Worm (Caenorhabditis elegans) whole organism, young adult: ENCODE results near the gene T08B6.1.

Experiments used
- B0035.1 ChIP-seq: sonication (generic microtip); optimal IDR thresholded peaks from 2 replicates; lab custom pipeline; 2016; ENCODE audit warnings: missing genetic modification characterization, mild to moderate bottlenecking, missing compliant biosample characterization, missing genotype, missing genetic modification reagents
- C17E4.6 ChIP-seq: fragments of 200-800 bp; sonication (Bioruptor generic); IDR thresholded peaks from 2 replicates; pipeline ENCODE4 v1.3.6; 2022; ENCODE audit warnings: missing genetic modification reagents, missing genetic modification characterization, missing compliant biosample characterization
- F37B4.10 ChIP-seq: fragments of 200-800 bp; sonication (Bioruptor generic); IDR thresholded peaks from 2 replicates; pipeline ENCODE4 v1.3.6; 2022; ENCODE audit warnings: missing genetic modification characterization, missing compliant biosample characterization
- F49E8.2 ChIP-seq: sonication (generic microtip); optimal IDR thresholded peaks from 3 replicates; lab custom pipeline; 2017; ENCODE audit warnings: missing genetic modification characterization, mild to moderate bottlenecking, missing compliant biosample characterization, antibody characterized with exemption, moderate library complexity; ENCODE audit not compliant: insufficient read depth
- F52B5.7 ChIP-seq: sonication (generic microtip); optimal IDR thresholded peaks from 2 replicates; lab custom pipeline; 2016; ENCODE audit warnings: mild to moderate bottlenecking, missing genetic modification characterization, missing compliant biosample characterization
- F55B11.4 ChIP-seq: sonication (generic microtip); optimal IDR thresholded peaks from 2 replicates; lab custom pipeline; 2016; ENCODE audit warnings: missing compliant biosample characterization, missing genetic modification characterization, borderline replicate concordance; ENCODE audit not compliant: insufficient read depth
- F57A8.1 ChIP-seq: fragments of 200-800 bp; sonication (Bioruptor generic); optimal IDR thresholded peaks from 2 replicates; lab custom pipeline; 2018; ENCODE audit warnings: mild to moderate bottlenecking, missing genetic modification characterization, moderate library complexity, missing compliant biosample characterization
- K11D2.4 ChIP-seq: fragments of 200-800 bp; sonication (Bioruptor generic); IDR thresholded peaks from 2 replicates; pipeline ENCODE4 v1.3.6; 2022; ENCODE audit warnings: missing genetic modification reagents, missing genetic modification characterization, missing compliant biosample characterization
- K12H6.12 ChIP-seq: fragments of 200-800 bp; sonication (Bioruptor generic); optimal IDR thresholded peaks from 2 replicates; lab custom pipeline; 2018; ENCODE audit warnings: mild to moderate bottlenecking, missing genetic modification characterization, missing compliant biosample characterization
- T07F8.4 ChIP-seq: sonication (generic microtip); optimal IDR thresholded peaks from 2 replicates; lab custom pipeline; 2016; ENCODE audit warnings: mild to moderate bottlenecking, missing genetic modification characterization, moderate library complexity, missing compliant biosample characterization
- Y67H2A.10 ChIP-seq: fragments of 200-800 bp; sonication (Bioruptor generic); conservative IDR thresholded peaks from 2 replicates; pipeline ENCODE4 v1.3.6; 2022; ENCODE audit warnings: missing genetic modification reagents, missing genetic modification characterization, missing compliant biosample characterization
- Y79H2A.3 ChIP-seq: fragments of 200-800 bp; sonication (Bioruptor generic); conservative IDR thresholded peaks from 2 replicates; pipeline ENCODE4 v1.3.6; 2022; ENCODE audit warnings: missing genetic modification reagents, missing genetic modification characterization, missing compliant biosample characterization
- ZK185.1 ChIP-seq: sonication (generic microtip); optimal IDR thresholded peaks from 2 replicates; lab custom pipeline; 2016; ENCODE audit warnings: mild to moderate bottlenecking, missing genetic modification characterization, missing compliant biosample characterization; ENCODE audit not compliant: poor library complexity, severe bottlenecking
- ama-1 ChIP-seq, 3 experiments: fragments of 150-350 bp in 1 of 3; sonication (generic microtip) in 2 of 3; optimal IDR thresholded peaks; 2 replicates each; lab custom pipeline; 2014 to 2018; ENCODE audit warnings: missing biosample characterization in 2 of 3, missing genetic modification characterization in 2 of 3, missing genetic modification reagents in 2 of 3
- aptf-2 ChIP-seq: fragments of 200-800 bp; sonication (Bioruptor generic); conservative IDR thresholded peaks from 2 replicates; pipeline ENCODE4 v1.3.6; 2022; ENCODE audit warnings: missing genetic modification reagents, missing genetic modification characterization, missing compliant biosample characterization
- aptf-3 ChIP-seq: fragments of 200-800 bp; sonication (Bioruptor generic); IDR thresholded peaks from 2 replicates; pipeline ENCODE4 v1.3.6; 2022; ENCODE audit warnings: missing genetic modification characterization, missing compliant biosample characterization
- atf-7 ChIP-seq: sonication (generic microtip); optimal IDR thresholded peaks from 2 replicates; lab custom pipeline; 2017; ENCODE audit warnings: mild to moderate bottlenecking, missing genetic modification characterization, missing compliant biosample characterization
- bed-1 ChIP-seq: fragments of 200-800 bp; sonication (Bioruptor generic); IDR thresholded peaks from 2 replicates; pipeline ENCODE4 v1.3.6; 2022; ENCODE audit warnings: missing genetic modification reagents, missing genetic modification characterization, missing compliant biosample characterization
- bed-2 ChIP-seq: fragments of 200-800 bp; sonication (Bioruptor generic); IDR thresholded peaks from 2 replicates; pipeline ENCODE4 v1.3.6; 2022; ENCODE audit warnings: missing genetic modification reagents, missing genetic modification characterization, missing compliant biosample characterization
- ccch-3 ChIP-seq: fragments of 200-800 bp; sonication (Bioruptor generic); optimal IDR thresholded peaks from 2 replicates; lab custom pipeline; 2018; ENCODE audit warnings: mild to moderate bottlenecking, missing genetic modification characterization, missing compliant biosample characterization
- ceh-79 ChIP-seq: sonication (generic microtip); optimal IDR thresholded peaks from 2 replicates; lab custom pipeline; 2017; ENCODE audit warnings: mild to moderate bottlenecking, missing genetic modification characterization, missing compliant biosample characterization
- dox-1 ChIP-seq: fragments of 200-800 bp; sonication (Bioruptor generic); IDR thresholded peaks from 2 replicates; pipeline ENCODE4 v1.3.6; 2022; ENCODE audit warnings: missing genetic modification reagents, missing genetic modification characterization, missing compliant biosample characterization
- dpl-1 ChIP-seq: fragments of 150-350 bp; optimal IDR thresholded peaks from 2 replicates; lab custom pipeline; 2014; ENCODE audit warnings: missing biosample characterization, missing genetic modification reagents, missing genetic modification characterization
- egl-18 ChIP-seq: fragments of 200-800 bp; sonication (Bioruptor generic); IDR thresholded peaks from 2 replicates; pipeline ENCODE4 v1.3.6; 2022; ENCODE audit warnings: missing genetic modification reagents, missing genetic modification characterization, missing compliant biosample characterization
- ekl-4 ChIP-seq: fragments of 200-800 bp; sonication (Bioruptor generic); IDR thresholded peaks from 2 replicates; pipeline ENCODE4 v1.3.6; 2022; ENCODE audit warnings: missing genetic modification reagents, missing genetic modification characterization, missing compliant biosample characterization
- ets-4 ChIP-seq: fragments of 200-800 bp; sonication (Bioruptor generic); optimal IDR thresholded peaks from 2 replicates; lab custom pipeline; 2018; ENCODE audit warnings: mild to moderate bottlenecking, missing genetic modification characterization, missing compliant biosample characterization
- fkh-3 ChIP-seq: sonication (generic microtip); optimal IDR thresholded peaks from 2 replicates; lab custom pipeline; 2016; ENCODE audit warnings: mild to moderate bottlenecking, missing genetic modification characterization, missing compliant biosample characterization
- gei-17 ChIP-seq: fragments of 200-800 bp; sonication (Bioruptor generic); optimal IDR thresholded peaks from 2 replicates; lab custom pipeline; 2018; ENCODE audit warnings: mild to moderate bottlenecking, missing genetic modification characterization, missing compliant biosample characterization
- him-1 ChIP-seq: sonication (generic microtip); optimal IDR thresholded peaks from 2 replicates; lab custom pipeline; 2016; ENCODE audit warnings: missing genotype, missing genetic modification reagents, missing genetic modification characterization, missing compliant biosample characterization
- hlh-12 ChIP-seq: sonication (generic microtip); optimal IDR thresholded peaks from 2 replicates; lab custom pipeline; 2016; ENCODE audit warnings: missing genetic modification characterization, missing compliant biosample characterization
- hmg-1.2 ChIP-seq: fragments of 200-800 bp; sonication (Bioruptor generic); IDR thresholded peaks from 2 replicates; pipeline ENCODE4 v1.3.6; 2022; ENCODE audit warnings: missing genetic modification reagents, missing genetic modification characterization, missing compliant biosample characterization
- hmg-20 ChIP-seq: fragments of 200-800 bp; sonication (Bioruptor generic); IDR thresholded peaks from 2 replicates; pipeline ENCODE4 v1.3.6; 2022; ENCODE audit warnings: missing genetic modification reagents, missing genetic modification characterization, missing compliant biosample characterization
- hrde-1 ChIP-seq: sonication (generic microtip); optimal IDR thresholded peaks from 2 replicates; lab custom pipeline; 2016; ENCODE audit warnings: missing genetic modification characterization, mild to moderate bottlenecking, missing compliant biosample characterization, moderate library complexity, missing genotype, missing genetic modification reagents, borderline replicate concordance
- let-607 ChIP-seq, 2 experiments: fragments of 200-800 bp in 1 of 2; sonication (Bioruptor generic) in 1 of 2; sonication (generic microtip) in 1 of 2; optimal IDR thresholded peaks; 2 replicates each; lab custom pipeline; 2016 to 2018; ENCODE audit warnings: mild to moderate bottlenecking in 2 of 2, missing compliant biosample characterization in 2 of 2, missing genetic modification characterization in 2 of 2, moderate library complexity in 2 of 2, missing genotype in 1 of 2
- lin-26 ChIP-seq: fragments of 200-800 bp; sonication (Bioruptor generic); IDR thresholded peaks from 2 replicates; pipeline ENCODE4 v1.3.6; 2022; ENCODE audit warnings: missing genetic modification reagents, missing genetic modification characterization, missing compliant biosample characterization
- lin-54 ChIP-seq: fragments of 200-800 bp; sonication (Bioruptor generic); optimal IDR thresholded peaks from 2 replicates; lab custom pipeline; 2018; ENCODE audit warnings: mild to moderate bottlenecking, missing genetic modification characterization, missing compliant biosample characterization
- lsy-27 ChIP-seq: sonication (generic microtip); optimal IDR thresholded peaks from 2 replicates; lab custom pipeline; 2017; ENCODE audit warnings: missing genetic modification characterization, mild to moderate bottlenecking, missing compliant biosample characterization, antibody characterized with exemption, missing genotype, borderline replicate concordance; ENCODE audit not compliant: insufficient read depth
- mel-28 ChIP-seq: sonication (generic microtip); optimal IDR thresholded peaks from 2 replicates; lab custom pipeline; 2016; ENCODE audit warnings: borderline replicate concordance, mild to moderate bottlenecking, missing genetic modification characterization, missing compliant biosample characterization
- mes-4 ChIP-seq: sonication (generic microtip); optimal IDR thresholded peaks from 2 replicates; lab custom pipeline; 2016; ENCODE audit warnings: missing genotype, missing genetic modification characterization, missing compliant biosample characterization
- mxl-1 ChIP-seq: sonication (generic microtip); optimal IDR thresholded peaks from 2 replicates; lab custom pipeline; 2016; ENCODE audit warnings: missing genetic modification characterization, missing compliant biosample characterization
- nfya-1 ChIP-seq: sonication (generic microtip); optimal IDR thresholded peaks from 2 replicates; lab custom pipeline; 2017; ENCODE audit warnings: antibody characterized with exemption, missing compliant biosample characterization, missing genetic modification characterization, borderline replicate concordance; ENCODE audit not compliant: insufficient read depth
- pbrm-1 ChIP-seq: fragments of 200-800 bp; sonication (Bioruptor generic); IDR thresholded peaks from 2 replicates; pipeline ENCODE4 v1.3.6; 2022; ENCODE audit warnings: missing genetic modification reagents, missing genetic modification characterization, missing compliant biosample characterization
- somi-1 ChIP-seq: fragments of 200-800 bp; sonication (Bioruptor generic); optimal IDR thresholded peaks from 2 replicates; lab custom pipeline; 2018; ENCODE audit warnings: mild to moderate bottlenecking, missing genetic modification characterization, missing compliant biosample characterization
- tlf-1 ChIP-seq: fragments of 200-800 bp; sonication (Bioruptor generic); optimal IDR thresholded peaks from 2 replicates; lab custom pipeline; 2018; ENCODE audit warnings: mild to moderate bottlenecking, missing genetic modification characterization, missing compliant biosample characterization
- unc-130 ChIP-seq: sonication (generic microtip); optimal IDR thresholded peaks from 2 replicates; lab custom pipeline; 2016; ENCODE audit warnings: missing genetic modification reagents, missing genetic modification characterization, missing compliant biosample characterization
- ztf-18 ChIP-seq: sonication (generic microtip); optimal IDR thresholded peaks from 2 replicates; lab custom pipeline; 2016; ENCODE audit warnings: missing genotype, mild to moderate bottlenecking, missing genetic modification characterization, missing compliant biosample characterization
- ztf-25 ChIP-seq: fragments of 200-800 bp; sonication (Bioruptor generic); IDR thresholded peaks from 2 replicates; pipeline ENCODE4 v1.3.6; 2022; ENCODE audit warnings: missing genetic modification reagents, missing genetic modification characterization, missing compliant biosample characterization

Gene T08B6.1

ce11 chrIV:4930754-4931322 lies 43.7 kb upstream of the T08B6.1 start (continued):
- TF ChIP-seq lin-26 (GFP tag; lab: Robert Waterston, UW) (peak; percentile 91), nfya-1 (tag; lab: Kevin White, UChicago) (no peak), K12H6.12 (tag; lab: Kevin White, UChicago) (no peak), ama-1 (optimal IDR thresholded peaks at IDR 0.05; lab: Kevin White, UChicago) (no peak), ama-1 (GFP tag; optimal IDR thresholded peaks at IDR 0.05; lab: Kevin White, UChicago) (no peak), ets-4 (GFP tag; lab: Kevin White, UChicago) (no peak), him-1 (tag; lab: Kevin White, UChicago) (peak; percentile 37), T07F8.4 (peak; percentile 45), bed-2 (GFP tag; lab: Robert Waterston, UW) (no peak), ztf-18 (tag; lab: Kevin White, UChicago) (peak; percentile 69), fkh-3 (tag; lab: Kevin White, UChicago) (peak; percentile 45), let-607 (tag; optimal IDR thresholded peaks at IDR 0.05; lab: Kevin White, UChicago) (peak in 1 of 2 experiments; percentile 39), somi-1 (no peak), aptf-3 (GFP tag; lab: Robert Waterston, UW) (0 out of 2 replicates have a peak, but pooled peaks have one; percentile 57), mel-28 (tag; lab: Kevin White, UChicago) (no peak), egl-18 (GFP tag; lab: Robert Waterston, UW) (no peak), Y79H2A.3 (GFP tag; lab: Robert Waterston, UW) (no peak), ZK185.1 (tag; lab: Kevin White, UChicago) (peak; percentile 19), hmg-1.2 (GFP tag; lab: Robert Waterston, UW) (peak; percentile 80), lsy-27 (tag; lab: Kevin White, UChicago) (no peak), dox-1 (GFP tag; lab: Robert Waterston, UW) (no peak; the same call in 1 of the 2 replicates), bed-1 (GFP tag; lab: Robert Waterston, UW) (no peak), unc-130 (GFP tag; lab: Kevin White, UChicago) (no peak), ztf-25 (0 out of 2 replicates have a peak, but pooled peaks have one; percentile 54), lin-54 (GFP tag; lab: Kevin White, UChicago) (no peak), mes-4 (tag; lab: Kevin White, UChicago) (peak; percentile 47), F37B4.10 (GFP tag; lab: Robert Waterston, UW) (no peak), mxl-1 (tag; lab: Kevin White, UChicago) (peak; percentile 30), Y67H2A.10 (GFP tag; lab: Robert Waterston, UW) (no peak), F49E8.2 (tag; lab: Kevin White, UChicago) (peak; percentile 71), tlf-1 (GFP tag; lab: Kevin White, UChicago) (peak; percentile 11), F55B11.4 (tag; lab: Kevin White, UChicago) (no peak), ceh-79 (tag; lab: Kevin White, UChicago) (no peak), gei-17 (no peak), ekl-4 (GFP tag; lab: Robert Waterston, UW) (no peak; the same call in 1 of the 2 replicates), F52B5.7 (no peak), F57A8.1 (GFP tag; lab: Kevin White, UChicago) (no peak), hrde-1 (tag; lab: Kevin White, UChicago) (no peak), pbrm-1 (no peak), aptf-2 (no peak), atf-7 (no peak), dpl-1 (no peak), ccch-3 (GFP tag; lab: Kevin White, UChicago) (no peak), hmg-20 (peak; percentile 73), B0035.1 (no peak), hlh-12 (tag; lab: Kevin White, UChicago) (peak; percentile 56), C17E4.6 (GFP tag; lab: Robert Waterston, UW) (peak; percentile 48; the same call in 1 of the 2 replicates), K11D2.4 (GFP tag; lab: Robert Waterston, UW) (no peak)
